Fruit fly (Drosophila melanogaster) ovary, adult (tissue): ENCODE results near the gene CG13250.

Experiments used
- CG17801 ChIP-seq: fragments of 200-800 bp; optimal IDR thresholded peaks from 2 replicates; lab custom pipeline; 2019; ENCODE audit warnings: missing biosample characterization, mild to moderate bottlenecking, missing genetic modification characterization, moderate library complexity; ENCODE audit not compliant: partially characterized antibody

The CG13250 gene

DNA sequence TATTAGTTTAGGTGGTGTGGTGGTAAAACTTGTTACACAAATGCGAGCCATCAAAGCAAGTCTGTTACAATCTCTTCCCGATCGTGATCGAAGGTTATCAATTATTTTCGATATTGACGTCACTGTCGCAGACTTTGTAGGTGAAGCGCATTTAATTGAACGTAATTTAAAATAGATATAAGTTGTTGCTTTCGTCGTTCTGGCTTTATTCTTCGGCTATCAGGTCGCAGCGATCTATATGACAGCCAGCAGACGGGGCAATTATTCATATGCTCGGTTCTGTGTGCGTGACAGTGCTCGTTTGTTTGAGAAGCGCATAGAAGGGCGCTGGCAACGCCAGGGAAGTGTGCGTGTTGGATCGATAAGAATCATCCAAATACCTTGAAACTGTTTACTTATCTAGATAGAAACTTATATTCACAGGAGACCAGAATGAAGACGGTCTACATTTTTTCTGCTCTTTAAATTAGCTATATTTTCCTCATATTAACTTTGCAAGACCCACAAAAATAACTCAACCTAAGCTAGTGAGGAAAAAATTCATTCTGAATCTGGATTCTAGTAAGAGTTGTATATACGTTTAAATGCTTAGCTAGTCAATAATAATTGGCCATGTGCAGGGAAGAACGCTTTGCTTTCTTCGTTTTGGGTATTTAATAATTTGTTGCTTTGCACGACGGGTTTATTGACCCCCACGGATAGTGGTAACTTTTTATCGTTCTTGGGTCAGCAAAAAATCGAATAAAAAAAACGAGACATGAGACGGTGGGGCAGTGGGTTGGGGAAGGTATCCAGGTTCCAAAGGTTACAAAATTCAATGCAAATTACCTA, 2.9 kb upstream of the CG13250 start:
- TF ChIP-seq CG17801 (GFP tag; lab: Kevin White, UChicago), result peak; percentile 48

DNA sequence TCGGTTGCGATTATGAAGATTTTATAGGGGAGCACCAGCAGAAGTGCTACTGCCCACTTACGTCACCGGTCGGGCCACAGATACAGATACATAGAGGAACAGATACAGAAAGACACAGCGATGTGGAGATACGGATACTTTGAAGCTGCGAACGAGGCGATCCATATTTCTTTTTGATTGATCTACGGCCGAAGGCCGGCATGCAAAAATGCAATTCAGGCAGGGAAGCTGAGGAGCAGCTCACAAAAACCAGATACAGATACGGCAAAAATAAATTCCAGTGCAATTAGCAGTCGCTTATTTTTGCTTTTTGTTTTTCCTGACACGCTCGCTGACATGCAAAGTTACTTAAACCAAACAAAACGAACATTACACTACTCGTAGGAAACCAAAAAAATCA, 2.3 kb upstream of the CG13250 start:
- no peak for TF ChIP-seq CG17801 (GFP tag; lab: Kevin White, UChicago)

DNA sequence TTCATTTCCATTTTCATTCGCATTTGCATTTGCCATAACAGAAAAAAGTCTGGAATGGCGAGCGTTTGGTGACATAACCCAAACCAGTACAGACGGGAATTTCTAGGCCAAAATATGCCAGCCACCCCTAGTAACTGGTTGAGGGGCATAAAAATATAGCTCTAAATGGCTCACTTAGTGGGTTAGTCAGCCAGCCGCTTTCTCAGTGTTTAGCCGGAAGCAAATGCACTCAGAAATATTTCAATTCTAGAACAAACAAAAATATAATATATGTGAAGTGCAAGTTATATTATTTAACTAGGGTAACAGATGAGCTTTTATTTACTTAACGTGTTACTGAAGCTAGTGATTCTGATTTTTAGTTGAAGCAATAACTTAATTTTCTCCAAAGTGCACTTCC, 3.4 kb downstream of the CG13250 start:
- TF ChIP-seq CG17801 (GFP tag; lab: Kevin White, UChicago), result no peak

DNA sequence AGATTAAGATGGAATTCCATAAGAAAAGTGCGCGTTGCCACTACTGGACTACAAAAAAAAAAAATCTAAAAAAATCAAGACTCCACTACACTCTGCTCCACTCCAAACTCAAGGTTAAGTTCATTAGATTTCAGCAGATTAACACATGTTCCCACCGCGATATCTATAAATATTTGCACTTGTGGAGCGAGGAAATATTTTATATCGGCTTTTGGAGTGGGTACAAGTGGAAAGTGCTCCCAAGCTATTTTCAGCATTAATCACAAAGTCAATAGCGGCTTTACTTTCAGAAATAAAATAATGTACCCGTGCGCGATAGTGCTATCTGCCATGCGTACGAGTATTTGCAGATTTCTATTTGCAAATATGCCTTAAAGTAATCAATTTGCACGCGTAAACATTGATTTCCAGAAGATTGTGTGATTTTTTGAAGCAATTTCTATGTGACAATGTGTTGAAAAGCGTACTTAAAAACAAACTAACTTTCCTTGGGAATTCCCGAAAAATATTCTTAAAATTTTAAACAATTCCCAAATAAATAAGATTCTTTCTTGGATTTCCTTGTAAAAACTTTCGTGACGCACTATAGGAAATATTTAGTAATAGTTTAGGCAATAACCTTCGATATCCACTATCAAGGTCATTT, 4.3 kb downstream of the CG13250 start:
- TF ChIP-seq CG17801 (GFP tag; lab: Kevin White, UChicago), result no peak

DNA sequence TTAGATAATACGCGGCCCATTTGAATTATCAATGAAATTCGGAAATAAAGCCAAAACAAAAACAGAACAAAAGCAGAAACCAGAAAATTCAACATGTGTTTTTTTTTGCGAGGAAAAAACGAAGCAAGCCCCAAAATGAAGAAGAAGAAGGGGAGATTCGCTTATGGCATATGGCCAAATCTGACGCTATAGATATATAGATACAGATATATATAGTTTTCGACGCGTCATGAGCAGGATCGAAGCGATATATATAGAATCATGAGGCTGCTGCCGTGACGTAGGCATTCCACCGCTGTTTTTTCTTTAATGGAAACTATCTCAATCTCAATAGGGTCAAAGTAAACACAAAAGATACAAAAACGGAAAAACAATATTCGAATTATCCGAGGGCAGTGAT, 4.9 kb downstream of the CG13250 start:
- no peak for TF ChIP-seq CG17801 (GFP tag; lab: Kevin White, UChicago)

DNA sequence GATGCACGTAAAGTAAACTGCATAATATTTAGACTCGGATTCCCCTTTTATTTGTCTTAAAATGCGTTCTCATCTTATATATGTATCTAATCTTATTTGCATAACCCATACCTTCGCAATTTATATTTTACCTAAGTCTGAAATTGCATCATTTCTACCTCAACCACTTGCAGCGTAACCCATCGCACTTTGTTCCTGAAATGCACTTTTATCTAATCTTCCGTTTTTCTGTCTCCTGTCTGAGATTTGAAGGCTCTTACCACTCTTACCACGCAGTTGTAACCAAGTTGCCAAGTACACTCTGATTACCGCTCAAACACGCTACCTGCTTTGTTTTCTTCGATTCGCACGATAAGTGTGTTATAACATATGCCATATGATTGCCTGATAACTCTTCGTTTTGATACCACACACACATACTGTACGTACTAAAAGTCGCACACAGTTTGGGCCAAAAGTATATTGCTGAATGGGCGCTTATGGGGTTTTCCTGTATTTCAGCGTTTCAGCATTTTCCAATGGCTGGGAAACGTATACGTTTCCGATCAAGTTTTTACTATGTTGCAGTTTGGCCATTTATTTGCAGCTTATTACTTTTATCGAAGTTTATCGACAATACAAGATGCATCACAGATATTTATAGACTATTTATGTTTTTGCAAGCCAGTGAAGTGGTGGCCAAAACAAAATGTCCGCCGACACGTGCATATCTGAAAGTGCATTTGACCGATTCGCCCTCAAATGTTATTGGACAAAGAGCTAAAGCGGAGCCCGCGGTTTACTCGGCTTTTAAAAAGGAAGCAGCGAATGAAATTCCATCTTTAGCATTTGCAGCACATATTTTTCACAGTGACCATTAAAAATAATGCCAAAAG, 5.8 kb downstream of the CG13250 start:
- no peak for TF ChIP-seq CG17801 (GFP tag; lab: Kevin White, UChicago)

DNA sequence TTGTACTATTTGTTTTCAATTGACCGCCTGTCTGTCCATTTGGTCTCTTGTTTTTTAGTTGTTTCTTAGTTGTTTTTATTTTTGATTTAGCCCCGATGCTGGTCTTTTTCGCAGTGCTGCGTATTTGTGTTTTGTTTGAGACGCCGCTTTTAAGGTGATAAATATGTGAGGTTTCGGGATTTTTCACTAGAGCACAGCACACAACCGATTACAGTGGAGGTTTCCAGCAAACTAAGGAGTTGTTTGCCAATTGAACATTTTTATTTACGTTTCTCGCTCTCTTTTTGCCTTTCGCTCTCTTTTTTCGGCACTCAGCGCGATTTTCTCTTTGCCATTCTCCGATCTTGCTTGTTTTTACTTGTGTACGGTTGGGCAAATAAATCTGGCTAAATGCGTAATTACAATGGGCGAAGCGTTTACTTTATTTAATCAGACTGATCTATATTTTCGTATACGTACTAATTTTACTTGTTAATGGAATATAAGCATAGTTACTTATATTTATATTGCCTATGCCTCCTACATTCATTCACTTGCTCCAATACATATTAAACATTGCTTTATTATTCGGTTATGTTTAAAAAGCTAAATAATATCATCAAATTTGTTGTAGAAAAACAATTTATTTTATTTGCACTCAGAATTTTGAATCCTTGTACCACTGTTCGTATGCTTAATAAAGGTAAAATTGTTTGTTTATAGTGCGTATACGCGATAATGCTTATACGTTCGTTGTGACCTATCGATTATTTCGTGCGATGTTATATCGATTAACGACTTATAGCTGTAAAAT, 6.9 kb downstream of the CG13250 start, which contains the start of gene Rcd2:
Gene Rcd2, minus strand, starts transcription at position 236 of the 793 bp plus-strand sequence.
- TF ChIP-seq CG17801 (GFP tag; lab: Kevin White, UChicago), result peak; percentile 78

DNA sequence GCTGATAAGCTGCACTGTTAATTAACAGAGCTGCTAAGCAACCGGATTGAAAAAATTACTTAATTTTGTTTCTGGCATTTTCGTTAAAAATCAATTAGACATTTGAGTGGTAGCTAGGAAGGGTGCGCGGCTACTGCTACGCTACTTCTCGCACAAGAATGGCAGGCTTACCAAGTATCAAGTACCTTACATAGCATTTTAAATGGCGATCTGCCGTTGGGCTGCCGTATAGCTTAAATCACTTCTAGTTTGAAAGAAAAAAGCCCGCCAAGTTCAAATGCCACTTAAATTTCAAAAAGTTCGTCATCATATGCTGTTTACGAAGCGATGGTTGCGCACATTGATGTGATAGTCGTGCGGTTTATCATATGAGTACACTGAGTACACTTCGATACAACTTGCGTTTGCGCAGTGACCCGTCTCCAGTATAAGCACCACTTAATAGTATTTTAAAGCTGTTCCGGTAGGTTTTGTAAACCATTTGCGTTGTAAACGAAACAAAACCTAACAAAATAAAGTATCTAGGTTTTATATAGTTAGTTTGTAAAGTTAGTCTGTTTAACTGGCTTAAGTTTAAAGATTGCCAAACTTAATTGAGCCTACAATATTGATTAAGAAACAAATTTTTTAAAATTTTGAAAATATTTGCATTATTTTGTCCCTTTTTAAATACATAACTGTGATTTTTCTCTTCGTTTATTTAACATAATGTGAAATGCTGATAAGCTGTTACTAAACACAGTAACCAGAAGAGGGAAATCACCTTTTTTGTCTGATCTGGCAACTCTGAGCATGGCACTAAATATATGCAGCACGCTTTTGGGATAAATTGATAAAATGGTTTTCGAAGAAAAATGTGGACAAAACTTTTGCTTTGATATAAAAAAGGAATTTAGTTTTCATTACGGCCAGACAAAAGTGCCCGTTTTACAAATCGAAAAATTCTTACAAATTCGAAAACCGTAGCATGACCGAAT, 7.8 kb downstream of the CG13250 start:
- no peak for TF ChIP-seq CG17801 (GFP tag; lab: Kevin White, UChicago)

DNA sequence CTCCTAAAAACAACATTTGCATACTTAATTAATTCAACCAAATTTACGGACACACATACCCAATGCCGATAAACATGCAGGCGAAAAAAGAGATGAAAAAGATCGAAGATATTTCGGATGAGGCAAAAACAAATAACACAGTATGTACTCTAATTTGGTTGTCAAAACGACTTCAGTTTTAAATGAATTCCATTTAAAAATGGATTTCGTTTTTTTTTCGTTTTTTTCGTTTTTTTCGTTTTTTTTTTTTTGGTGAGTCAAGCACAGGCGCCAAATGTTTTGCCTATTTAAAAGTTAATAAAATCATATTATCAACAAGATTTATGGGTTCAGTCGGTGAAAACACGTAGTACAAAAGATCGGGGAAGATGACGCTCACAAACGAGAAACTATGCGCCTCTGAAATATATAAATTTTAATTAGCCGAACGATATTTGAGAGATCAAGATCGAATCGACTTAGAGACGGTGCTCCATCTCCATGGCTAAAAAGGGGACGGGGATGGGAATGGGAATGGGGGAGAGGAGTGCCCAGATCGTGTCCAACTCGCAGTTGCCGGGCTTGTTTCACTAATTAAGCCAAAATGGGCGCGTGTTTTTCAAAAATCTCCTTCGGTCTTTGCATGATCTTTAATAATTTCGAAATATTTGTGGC, 14.8 kb downstream of the CG13250 start:
- no peak for TF ChIP-seq CG17801 (GFP tag; lab: Kevin White, UChicago)

DNA sequence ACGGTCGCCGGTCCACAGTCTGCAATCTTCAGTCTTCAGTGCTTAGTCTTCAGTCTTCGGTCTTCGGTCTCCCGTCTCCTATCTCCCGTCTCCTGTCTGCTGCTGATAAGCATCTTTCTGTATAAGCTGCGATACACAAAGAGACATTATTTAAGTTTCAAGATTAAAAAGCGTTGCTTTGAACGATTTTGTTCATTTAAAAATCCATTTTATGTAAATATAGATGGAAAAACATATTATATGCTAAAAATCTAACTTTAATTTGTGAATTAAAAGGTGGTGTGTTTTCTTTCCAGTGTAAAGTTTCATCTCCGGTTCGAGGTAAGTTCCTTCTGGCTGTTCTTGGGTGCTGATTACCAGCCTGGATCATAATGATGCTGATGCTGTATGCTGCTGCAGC, 15.8 kb downstream of the CG13250 start:
- TF ChIP-seq CG17801 (GFP tag; lab: Kevin White, UChicago), result no peak

DNA sequence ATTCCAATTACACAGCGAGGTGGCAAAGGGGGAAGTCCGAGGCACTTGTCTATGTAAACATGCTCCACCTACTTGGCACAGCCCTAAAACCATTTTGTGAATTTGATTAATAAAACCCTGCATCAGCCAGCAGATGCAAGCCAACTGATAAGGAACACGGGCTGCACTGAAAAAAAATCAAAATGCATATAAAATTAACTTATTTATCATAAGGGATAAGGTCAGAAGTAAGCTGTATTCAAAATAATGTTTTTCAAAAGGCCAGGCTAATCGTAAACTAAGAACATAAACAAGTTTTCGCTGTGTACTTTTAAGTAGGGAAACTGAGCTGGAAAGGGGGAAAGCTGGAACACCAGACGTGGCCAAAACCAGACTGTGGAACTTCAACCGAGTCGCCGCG, 18.4 kb downstream of the CG13250 start:
- no peak for TF ChIP-seq CG17801 (GFP tag; lab: Kevin White, UChicago)

DNA sequence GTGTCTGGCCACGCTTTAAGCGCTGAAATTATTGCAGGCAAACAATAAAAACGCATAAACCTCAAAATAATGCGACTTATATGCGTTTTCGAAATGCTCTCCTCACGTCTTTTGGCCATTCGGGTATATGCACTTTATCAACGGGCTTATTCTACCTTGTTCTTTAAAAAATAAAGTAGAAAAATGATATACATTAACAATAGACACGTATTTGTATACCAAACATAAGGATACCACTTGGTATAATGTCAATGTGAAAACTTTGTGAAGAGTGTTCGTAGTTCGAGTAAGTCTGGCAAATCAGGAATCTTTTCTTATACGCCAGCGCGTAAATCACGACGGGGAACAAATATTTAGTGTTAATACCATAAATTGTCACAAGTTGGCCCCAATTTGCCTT, 22.9 kb downstream of the CG13250 start:
- TF ChIP-seq CG17801 (GFP tag; lab: Kevin White, UChicago), result no peak

DNA sequence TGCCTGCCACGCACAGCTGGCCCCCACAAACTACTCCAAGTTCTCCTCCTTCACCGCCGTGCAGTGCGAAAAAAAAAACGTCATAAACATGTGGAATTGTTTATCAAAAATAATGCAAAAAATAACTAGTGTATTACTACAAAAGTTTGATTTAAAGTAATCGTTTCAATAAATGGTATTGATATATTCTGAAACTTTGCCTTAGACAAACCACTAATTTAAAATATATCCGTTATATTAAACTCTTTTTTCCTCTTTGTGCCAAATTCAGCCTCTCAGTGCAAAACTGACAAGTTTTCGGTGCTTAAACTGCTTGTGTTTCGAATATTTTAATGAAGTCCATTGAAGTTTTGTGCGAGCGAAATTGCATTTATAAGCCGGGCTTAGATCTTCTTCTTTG, 23.6 kb downstream of the CG13250 start:
- no peak for TF ChIP-seq CG17801 (GFP tag; lab: Kevin White, UChicago)
